Worm (Caenorhabditis elegans) whole organism, L4/young adult: ENCODE data around the gene T28D6.4.

ENCODE experiments used
- W03F9.2 ChIP-seq: fragments of 150-350 bp; optimal IDR thresholded peaks from 2 replicates; lab custom pipeline; 2014; ENCODE audit warnings: missing biosample characterization, missing genetic modification characterization
- him-1 ChIP-seq: sonication (generic microtip); optimal IDR thresholded peaks from 2 replicates; lab custom pipeline; 2016; ENCODE audit warnings: missing genotype, missing genetic modification reagents, missing genetic modification characterization, missing compliant biosample characterization

DNA sequence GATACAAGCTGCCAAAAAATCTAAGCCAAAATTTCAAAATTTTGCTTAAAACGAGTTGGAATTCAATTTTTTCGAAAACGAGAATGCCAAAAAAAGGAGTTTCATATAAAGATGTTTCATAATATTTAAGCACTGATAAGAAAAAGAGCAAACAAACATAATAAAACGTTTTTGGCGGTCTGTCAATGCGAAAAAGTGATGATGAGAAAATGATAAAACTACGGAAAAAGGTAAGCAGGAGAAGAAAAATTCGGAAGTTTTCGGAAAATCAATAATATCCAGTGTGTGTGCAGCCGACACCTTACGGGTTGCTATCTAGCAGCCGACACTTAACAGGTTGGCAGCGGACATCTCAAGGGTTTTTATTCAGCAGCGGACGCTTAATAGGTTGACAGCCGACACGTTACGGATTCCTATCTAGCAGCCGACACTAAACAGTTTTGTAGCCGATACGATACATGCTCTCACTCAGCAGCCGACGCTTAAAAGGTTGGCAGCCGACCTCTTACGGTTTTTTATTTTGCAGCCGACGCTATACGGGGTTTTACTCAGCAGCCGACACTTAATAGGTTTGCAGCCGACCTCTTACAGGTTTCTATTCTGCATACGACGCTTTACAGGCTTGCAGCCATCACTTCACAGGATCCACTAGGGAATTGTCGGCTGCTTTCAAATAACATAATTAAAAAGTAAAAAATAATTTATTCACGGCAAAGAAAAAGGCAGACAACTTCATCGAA, 12.1 kb downstream of the T28D6.4 start:
- TF ChIP-seq W03F9.2 (tag; lab: Kevin White, UChicago) (no peak), him-1 (tag; lab: Kevin White, UChicago) (no peak)
